Worm (Caenorhabditis elegans) whole organism, late embryonic: Measurements from ENCODE around the gene F38B2.4.

Experiments used
- C08G9.2 ChIP-seq: sonication (generic microtip); optimal IDR thresholded peaks from 2 replicates; lab custom pipeline; 2016; ENCODE audit warnings: mild to moderate bottlenecking, missing genetic modification characterization, moderate library complexity, missing compliant biosample characterization
- C38D4.7 ChIP-seq: fragments of 200-800 bp; sonication (Bioruptor generic); optimal IDR thresholded peaks from 2 replicates; lab custom pipeline; 2018; ENCODE audit warnings: mild to moderate bottlenecking, missing genetic modification characterization, moderate library complexity, missing compliant biosample characterization
- F13H6.1 ChIP-seq: sonication (generic microtip); optimal IDR thresholded peaks from 2 replicates; lab custom pipeline; 2016; ENCODE audit warnings: missing genetic modification characterization, missing compliant biosample characterization
- K09A11.1 ChIP-seq: sonication (generic microtip); optimal IDR thresholded peaks from 2 replicates; lab custom pipeline; 2017; ENCODE audit warnings: antibody characterized with exemption, mild to moderate bottlenecking, missing genetic modification characterization, missing compliant biosample characterization; ENCODE audit not compliant: insufficient read depth
- T23F11.4 ChIP-seq: fragments of 200-800 bp; sonication (Bioruptor generic); optimal IDR thresholded peaks from 2 replicates; lab custom pipeline; 2018; ENCODE audit warnings: mild to moderate bottlenecking, missing genetic modification characterization, missing compliant biosample characterization
- Y22D7AL.16 ChIP-seq: sonication (generic microtip); optimal IDR thresholded peaks from 2 replicates; lab custom pipeline; 2016; ENCODE audit warnings: missing genetic modification characterization, missing compliant biosample characterization
- ama-1 ChIP-seq: fragments of 150-350 bp; optimal IDR thresholded peaks from 2 replicates; lab custom pipeline; 2014
- ceh-14 ChIP-seq: sonication (generic microtip); optimal IDR thresholded peaks from 2 replicates; lab custom pipeline; 2016; ENCODE audit warnings: missing genotype, missing genetic modification characterization, missing compliant biosample characterization
- ceh-18 ChIP-seq: sonication (generic microtip); optimal IDR thresholded peaks from 2 replicates; lab custom pipeline; 2016; ENCODE audit warnings: missing genetic modification characterization, missing compliant biosample characterization
- ceh-19 ChIP-seq: fragments of 200-800 bp; sonication (Bioruptor generic); optimal IDR thresholded peaks from 2 replicates; lab custom pipeline; 2018; ENCODE audit warnings: mild to moderate bottlenecking, missing genetic modification characterization, missing compliant biosample characterization
- ceh-2 ChIP-seq: sonication (generic microtip); optimal IDR thresholded peaks from 2 replicates; lab custom pipeline; 2016; ENCODE audit warnings: missing genotype, missing genetic modification characterization, missing compliant biosample characterization
- ceh-22 ChIP-seq: sonication (generic microtip); optimal IDR thresholded peaks from 2 replicates; lab custom pipeline; 2017; ENCODE audit warnings: missing biosample characterization, missing genetic modification characterization
- ceh-24 ChIP-seq: sonication (generic microtip); optimal IDR thresholded peaks from 2 replicates; lab custom pipeline; 2016; ENCODE audit warnings: mild to moderate bottlenecking, missing genetic modification characterization, missing compliant biosample characterization
- ceh-30 ChIP-seq: fragments of 150-350 bp; optimal IDR thresholded peaks from 2 replicates; lab custom pipeline; 2014; ENCODE audit warnings: missing biosample characterization, missing genetic modification characterization
- ceh-48 ChIP-seq: sonication (generic microtip); optimal IDR thresholded peaks from 2 replicates; lab custom pipeline; 2016; ENCODE audit warnings: missing genetic modification characterization, inconsistent platforms, missing compliant biosample characterization
- ceh-6 ChIP-seq: fragments of 200-800 bp; sonication (Bioruptor generic); optimal IDR thresholded peaks from 2 replicates; lab custom pipeline; 2018; ENCODE audit warnings: mild to moderate bottlenecking, missing genetic modification characterization, missing compliant biosample characterization
- che-1 ChIP-seq: sonication (generic microtip); optimal IDR thresholded peaks from 2 replicates; lab custom pipeline; 2016; ENCODE audit warnings: mild to moderate bottlenecking, missing genetic modification characterization, missing compliant biosample characterization
- dmd-4 ChIP-seq: sonication (generic microtip); optimal IDR thresholded peaks from 2 replicates; lab custom pipeline; 2016; ENCODE audit warnings: borderline replicate concordance, missing genetic modification characterization, missing compliant biosample characterization
- dve-1 ChIP-seq: sonication (generic microtip); optimal IDR thresholded peaks from 2 replicates; lab custom pipeline; 2017; ENCODE audit warnings: antibody characterized with exemption, mild to moderate bottlenecking, missing genetic modification characterization, missing compliant biosample characterization
- elt-2 ChIP-seq: sonication (generic microtip); optimal IDR thresholded peaks from 2 replicates; lab custom pipeline; 2016; ENCODE audit warnings: missing genetic modification reagents, missing genetic modification characterization, missing compliant biosample characterization
- ets-4 ChIP-seq: sonication (generic microtip); optimal IDR thresholded peaks from 2 replicates; lab custom pipeline; 2016; ENCODE audit warnings: missing genetic modification characterization, missing compliant biosample characterization
- fax-1 ChIP-seq: sonication (generic microtip); optimal IDR thresholded peaks from 2 replicates; lab custom pipeline; 2016; ENCODE audit warnings: missing genotype, missing genetic modification characterization, missing compliant biosample characterization
- fkh-10 ChIP-seq: fragments of 150-350 bp; optimal IDR thresholded peaks from 2 replicates; lab custom pipeline; 2014; ENCODE audit warnings: missing biosample characterization, missing genetic modification reagents, missing genetic modification characterization
- hlh-13 ChIP-seq: fragments of 200-800 bp; sonication (Bioruptor generic); optimal IDR thresholded peaks from 2 replicates; lab custom pipeline; 2018; ENCODE audit warnings: mild to moderate bottlenecking, missing genetic modification characterization, missing compliant biosample characterization
- hlh-15 ChIP-seq: sonication (generic microtip); optimal IDR thresholded peaks from 2 replicates; lab custom pipeline; 2016; ENCODE audit warnings: missing genetic modification characterization, missing compliant biosample characterization
- hlh-30 ChIP-seq: sonication (generic microtip); optimal IDR thresholded peaks from 2 replicates; lab custom pipeline; 2017; ENCODE audit warnings: antibody characterized with exemption, missing genetic modification characterization, missing compliant biosample characterization; ENCODE audit not compliant: insufficient read depth
- hlh-6 ChIP-seq: sonication (generic microtip); optimal IDR thresholded peaks from 2 replicates; lab custom pipeline; 2016; ENCODE audit warnings: missing genotype, missing genetic modification characterization, missing compliant biosample characterization
- madf-2 ChIP-seq: sonication (generic microtip); optimal IDR thresholded peaks from 2 replicates; lab custom pipeline; 2017; ENCODE audit warnings: missing genetic modification characterization, missing compliant biosample characterization
- mec-3 ChIP-seq: sonication (generic microtip); optimal IDR thresholded peaks from 2 replicates; lab custom pipeline; 2016; ENCODE audit warnings: borderline replicate concordance, missing genetic modification characterization, missing compliant biosample characterization
- nhr-232 ChIP-seq: sonication (generic microtip); optimal IDR thresholded peaks from 2 replicates; lab custom pipeline; 2016; ENCODE audit warnings: missing genetic modification characterization, missing compliant biosample characterization
- npax-4 ChIP-seq: sonication (generic microtip); optimal IDR thresholded peaks from 2 replicates; lab custom pipeline; 2016; ENCODE audit warnings: missing genetic modification characterization, missing compliant biosample characterization
- pag-3 ChIP-seq: sonication (generic microtip); optimal IDR thresholded peaks from 2 replicates; lab custom pipeline; 2016; ENCODE audit warnings: missing compliant biosample characterization, missing genetic modification characterization, borderline replicate concordance
- pat-9 ChIP-seq: fragments of 200-800 bp; sonication (Bioruptor generic); optimal IDR thresholded peaks from 2 replicates; lab custom pipeline; 2018; ENCODE audit warnings: mild to moderate bottlenecking, missing genetic modification characterization, moderate library complexity, missing compliant biosample characterization
- ref-2 ChIP-seq: sonication (generic microtip); optimal IDR thresholded peaks from 2 replicates; lab custom pipeline; 2016; ENCODE audit warnings: missing genetic modification characterization, missing compliant biosample characterization
- rnt-1 ChIP-seq: sonication (generic microtip); optimal IDR thresholded peaks from 2 replicates; lab custom pipeline; 2016; ENCODE audit warnings: missing genetic modification characterization, missing compliant biosample characterization
- sox-2 ChIP-seq: fragments of 200-800 bp; sonication (Bioruptor generic); IDR thresholded peaks from 2 replicates; pipeline ENCODE4 v1.3.6; 2022; ENCODE audit warnings: missing genetic modification reagents, missing genetic modification characterization, missing compliant biosample characterization
- sox-4 ChIP-seq: sonication (generic microtip); optimal IDR thresholded peaks from 2 replicates; lab custom pipeline; 2017; ENCODE audit warnings: mild to moderate bottlenecking, missing genetic modification characterization, inconsistent platforms, missing compliant biosample characterization
- syd-9 ChIP-seq: sonication (generic microtip); optimal IDR thresholded peaks from 2 replicates; lab custom pipeline; 2016; ENCODE audit warnings: mild to moderate bottlenecking, missing genetic modification characterization, moderate library complexity, missing compliant biosample characterization
- tbx-2 ChIP-seq: sonication (generic microtip); optimal IDR thresholded peaks from 2 replicates; lab custom pipeline; 2016; ENCODE audit warnings: missing genetic modification characterization, missing compliant biosample characterization
- tbx-7 ChIP-seq: sonication (generic microtip); optimal IDR thresholded peaks from 2 replicates; lab custom pipeline; 2016; ENCODE audit warnings: missing genotype, missing genetic modification characterization, missing compliant biosample characterization
- ttx-3 ChIP-seq: sonication (generic microtip); optimal IDR thresholded peaks from 2 replicates; lab custom pipeline; 2016; ENCODE audit warnings: missing genetic modification reagents, missing genetic modification characterization, missing compliant biosample characterization
- unc-42 ChIP-seq: sonication (generic microtip); optimal IDR thresholded peaks from 2 replicates; lab custom pipeline; 2016; ENCODE audit warnings: missing genotype, missing genetic modification characterization, missing compliant biosample characterization
- zip-5 ChIP-seq: sonication (generic microtip); optimal IDR thresholded peaks from 2 replicates; lab custom pipeline; 2016; ENCODE audit warnings: missing genetic modification characterization, missing compliant biosample characterization
- ztf-16 ChIP-seq: sonication (generic microtip); optimal IDR thresholded peaks from 2 replicates; lab custom pipeline; 2017; ENCODE audit warnings: missing genetic modification characterization, missing compliant biosample characterization

F38B2.4 gene

DNA sequence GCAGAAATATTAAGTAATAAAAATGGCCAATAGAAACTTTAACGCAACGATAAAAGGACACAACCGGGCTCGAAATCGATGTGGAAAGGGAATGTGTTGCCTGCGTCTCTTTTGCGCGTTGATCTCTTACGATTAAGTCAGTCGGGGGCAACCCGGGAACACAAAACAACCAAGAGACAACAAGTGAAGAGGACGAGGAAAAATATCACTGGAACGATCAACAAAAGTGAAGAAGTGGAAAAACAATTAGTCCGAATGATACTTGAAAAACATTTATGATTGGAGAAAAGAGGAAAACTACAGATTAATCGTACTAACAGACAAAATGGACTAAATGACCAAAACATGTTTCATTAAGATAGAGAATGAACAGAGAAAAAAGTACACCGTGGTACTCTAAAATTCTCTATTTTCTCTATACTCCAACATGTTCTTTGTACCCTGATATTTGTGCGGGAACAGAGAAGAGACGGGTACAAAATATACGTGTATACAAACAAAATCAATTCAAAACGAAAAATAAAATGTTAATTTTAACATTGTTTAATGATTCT, 22.8 kb upstream of the F38B2.4 start, which contains the start of gene F08G12.5:
TSS of gene F08G12.5 (minus strand) at position 1 of the 554 bp plus-strand sequence.
- TF ChIP-seq ceh-14 (tag; lab: Kevin White, UChicago) (no peak), elt-2 (tag; lab: Kevin White, UChicago) (peak; percentile 1)

ce11 chrX:11307056-11307455, 19.5 kb upstream of the F38B2.4 start, which contains the start of gene vhl-1:
TSS of gene vhl-1 (plus strand) at chrX:11307356.
- TF ChIP-seq che-1 (tag; lab: Kevin White, UChicago) (no peak), ets-4 (tag; lab: Kevin White, UChicago) (no peak), pat-9 (no peak), ceh-18 (no peak), sox-2 (GFP tag; lab: Robert Waterston, UW) (no peak), fkh-10 (GFP tag; lab: Kevin White, UChicago) (no peak), ttx-3 (tag; lab: Kevin White, UChicago) (no peak), ceh-24 (tag; lab: Kevin White, UChicago) (no peak), npax-4 (tag; lab: Kevin White, UChicago) (no peak), elt-2 (tag; lab: Kevin White, UChicago) (no peak), F13H6.1 (tag; lab: Kevin White, UChicago) (no peak)

DNA sequence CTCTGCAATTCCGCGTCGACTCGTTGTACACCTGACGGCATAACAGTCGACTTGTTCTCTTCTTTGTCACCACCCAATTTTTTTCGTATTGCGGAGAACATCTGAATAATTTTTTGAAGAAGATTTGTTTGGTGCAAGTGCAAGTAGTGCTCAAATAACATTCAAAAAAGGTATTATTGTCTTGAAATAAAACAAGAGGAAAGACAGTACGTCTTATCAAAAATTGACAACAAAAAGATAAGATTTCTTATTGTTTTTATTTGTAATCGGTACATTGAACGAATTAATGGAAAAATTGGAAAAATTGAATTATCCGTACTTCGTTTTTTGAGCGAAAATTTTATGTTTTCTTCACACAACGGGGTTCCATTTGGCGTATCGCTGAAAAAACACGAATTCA, 18.3 kb upstream of the F38B2.4 start, which contains the start of gene F08G12.1:
TSS of gene F08G12.1 (minus strand) at position 101 of the 400 bp plus-strand sequence.
- TF ChIP-seq fax-1 (tag; lab: Kevin White, UChicago) (no peak), dmd-4 (tag; lab: Kevin White, UChicago) (no peak), elt-2 (tag; lab: Kevin White, UChicago) (no peak), pag-3 (tag; lab: Kevin White, UChicago) (no peak), npax-4 (tag; lab: Kevin White, UChicago) (no peak), madf-2 (no peak), T23F11.4 (GFP tag; lab: Kevin White, UChicago) (no peak), ceh-48 (no peak), hlh-15 (no peak), ceh-2 (no peak), C38D4.7 (GFP tag; lab: Kevin White, UChicago) (no peak), dve-1 (tag; lab: Kevin White, UChicago) (no peak), ztf-16 (tag; lab: Kevin White, UChicago) (no peak), unc-42 (tag; lab: Kevin White, UChicago) (no peak), tbx-7 (tag; lab: Kevin White, UChicago) (no peak), ceh-22 (tag; lab: Kevin White, UChicago) (no peak), che-1 (tag; lab: Kevin White, UChicago) (no peak), zip-5 (no peak)
- TF ChIP-seq, all 69 proteins: peak for 0

DNA sequence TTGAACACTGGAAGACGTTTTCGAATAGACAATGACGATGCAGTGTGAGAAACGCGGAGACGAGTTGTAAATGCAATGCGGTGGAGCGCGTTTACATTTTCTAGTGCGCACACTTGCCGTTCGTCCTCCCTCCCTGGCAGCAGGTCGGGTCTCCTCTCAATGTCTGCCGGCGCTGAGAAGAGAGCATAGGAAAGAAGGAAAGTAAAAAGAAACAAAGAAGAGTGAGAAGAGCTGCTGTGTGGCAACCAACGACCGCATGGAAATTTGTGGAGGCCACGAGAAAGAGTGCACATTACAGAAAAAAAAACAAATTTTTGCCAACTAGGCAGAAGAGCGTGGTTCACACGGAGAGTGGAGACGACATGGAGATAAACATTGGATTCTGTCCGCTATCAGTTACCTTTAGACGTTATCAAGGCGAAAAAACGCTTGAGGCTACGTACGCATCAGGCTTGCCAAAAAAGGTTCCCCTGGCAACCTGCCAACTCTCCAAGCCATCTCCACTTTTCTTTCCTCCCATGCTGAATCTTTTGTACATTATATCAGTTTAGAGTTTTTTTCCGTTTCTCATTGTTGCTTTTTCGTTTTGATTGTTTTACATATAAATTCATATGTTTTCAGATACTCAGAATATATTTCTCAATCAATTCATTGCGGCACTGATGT, 12.3 kb upstream of the F38B2.4 start, which contains the start of the genes snrp-40.1 and F08G12.3:
TSS of gene snrp-40.1 (minus strand) at position 143 of the 666 bp plus-strand sequence.
TSS of gene F08G12.3 (plus strand) at position 616 of the 666 bp plus-strand sequence.
- TF ChIP-seq hlh-30 (peak; percentile 65), ceh-2 (peak; percentile 54), tbx-7 (tag; lab: Kevin White, UChicago) (no peak), ceh-30 (tag; lab: Kevin White, UChicago) (no peak), sox-4 (tag; lab: Kevin White, UChicago) (no peak), dmd-4 (tag; lab: Kevin White, UChicago) (peak; percentile 3), mec-3 (tag; lab: Kevin White, UChicago) (no peak), ceh-6 (GFP tag; lab: Kevin White, UChicago) (no peak), hlh-13 (no peak), T23F11.4 (GFP tag; lab: Kevin White, UChicago) (no peak), tbx-2 (tag; lab: Kevin White, UChicago) (peak; percentile 86), ets-4 (tag; lab: Kevin White, UChicago) (peak; percentile 55), ama-1 (lab: Kevin White, UChicago) (no peak), ceh-19 (GFP tag; lab: Kevin White, UChicago) (peak; percentile 41), sox-2 (GFP tag; lab: Robert Waterston, UW) (no peak), Y22D7AL.16 (tag; lab: Kevin White, UChicago) (no peak), K09A11.1 (no peak), ref-2 (peak; percentile 68), hlh-6 (tag; lab: Kevin White, UChicago) (peak; percentile 61), rnt-1 (tag; lab: Kevin White, UChicago) (peak; percentile 51), C38D4.7 (GFP tag; lab: Kevin White, UChicago) (no peak), syd-9 (peak; percentile 10), unc-42 (tag; lab: Kevin White, UChicago) (peak; percentile 41), nhr-232 (no peak), che-1 (tag; lab: Kevin White, UChicago) (no peak), C08G9.2 (peak; percentile 33)
